Worm (Caenorhabditis elegans): ENCODE results near the gene ilys-4.
"Not testable (repeated sequence)": the region's sequence is repeated elsewhere in the genome, so short reads cannot be mapped to it uniquely, and the experiment has no call there.

The ilys-4 gene

ce11 chrIV:7897443-7897842, at the start of gene ilys-4:
TSS of gene ilys-4 (minus strand) at chrIV:7897543.
- peak; percentile 14 for TF ChIP-seq atf-7 (tag; optimal IDR thresholded peaks at IDR 0.05)
- no peak for TF ChIP-seq snpc-1.3 (tag; optimal IDR thresholded peaks at IDR 0.05; ENCODE audit: insufficient read depth)
- no peak for TF ChIP-seq B0035.1 (tag; optimal IDR thresholded peaks at IDR 0.05)
- no peak for TF ChIP-seq lin-54 (GFP tag; optimal IDR thresholded peaks at IDR 0.05)
- no peak for TF ChIP-seq pha-4 (tag; optimal IDR thresholded peaks at IDR 0.05)
- TF ChIP-seq egrh-3 (GFP tag; IDR thresholded peaks at IDR 0.05) = no peak

- TF ChIP-seq F49E8.2 (tag; optimal IDR thresholded peaks at IDR 0.05; ENCODE audit: insufficient read depth) (peak; percentile 73), bed-2 (GFP tag; IDR thresholded peaks at IDR 0.05) (peak; percentile 91), tbp1 (GFP tag; optimal IDR thresholded peaks at IDR 0.05) (peak; percentile 59), attf-6 (GFP tag; IDR thresholded peaks at IDR 0.05) (peak; percentile 75), rpc-1 (optimal IDR thresholded peaks at IDR 0.05) (peak; percentile 14), B0336.3 (GFP tag; IDR thresholded peaks at IDR 0.05) (peak; percentile 60), tlf-1 (GFP tag; optimal IDR thresholded peaks at IDR 0.05) (peak; percentile 69), lsl-1 (GFP tag; optimal IDR thresholded peaks at IDR 0.05) (peak; percentile 87), F33H1.4 (GFP tag; IDR thresholded peaks at IDR 0.05) (peak; percentile 88), D2030.7 (GFP tag; IDR thresholded peaks at IDR 0.05) (peak; percentile 99), egrh-3 (GFP tag; IDR thresholded peaks at IDR 0.05) (peak; percentile 83), efl-1 (GFP tag; optimal IDR thresholded peaks at IDR 0.05) (peak; percentile 92), hmg-20 (GFP tag; IDR thresholded peaks at IDR 0.05) (peak; percentile 27; the same call in 1 of the 2 replicates), B0019.2 (GFP tag; conservative IDR thresholded peaks at IDR 0.05) (peak; percentile 96), ekl-4 (GFP tag; IDR thresholded peaks at IDR 0.05) (peak; percentile 90), egl-44 (GFP tag; IDR thresholded peaks at IDR 0.05) (peak; percentile 47; the same call in 1 of the 2 replicates), unc-130 (GFP tag; optimal IDR thresholded peaks at IDR 0.05) (peak; percentile 55), dpl-1 (GFP tag; optimal IDR thresholded peaks at IDR 0.05) (peak; percentile 67), Y95B8A.8 (GFP tag; IDR thresholded peaks at IDR 0.05) (peak; percentile 97), snpc-3.4 (tag; optimal IDR thresholded peaks at IDR 0.05) (peak; percentile 64), ceh-40 (GFP tag; IDR thresholded peaks at IDR 0.05) (0 out of 2 replicates have a peak, but pooled peaks have one; percentile 40), dox-1 (GFP tag; IDR thresholded peaks at IDR 0.05) (peak; percentile 97), madf-8 (GFP tag; conservative IDR thresholded peaks at IDR 0.05) (peak; percentile 91), madf-6 (GFP tag; IDR thresholded peaks at IDR 0.05) (peak; percentile 96), attf-5 (GFP tag; optimal IDR thresholded peaks at IDR 0.05) (peak; percentile 94), nhr-80 (tag; optimal IDR thresholded peaks at IDR 0.05) (peak; percentile 48), lir-1 (GFP tag; conservative IDR thresholded peaks at IDR 0.05) (peak; percentile 72), nfyb-1 (GFP tag; IDR thresholded peaks at IDR 0.05) (peak; percentile 96), Y53G8AR.9 (GFP tag; conservative IDR thresholded peaks at IDR 0.05) (peak; percentile 88), ceh-91 (GFP tag; IDR thresholded peaks at IDR 0.05) (peak; percentile 97), hsf-1 (GFP tag; IDR thresholded peaks at IDR 0.05) (peak; percentile 88), lin-54 (GFP tag; optimal IDR thresholded peaks at IDR 0.05) (peak; percentile 78), lin-35 (GFP tag; optimal IDR thresholded peaks at IDR 0.05) (peak in 2 of 3 experiments; percentile 25 to 50), ztf-6 (GFP tag; IDR thresholded peaks at IDR 0.05) (peak; percentile 75; the same call in 1 of the 2 replicates), him-1 (tag; optimal IDR thresholded peaks at IDR 0.05) (peak; percentile 23), lin-26 (GFP tag; IDR thresholded peaks at IDR 0.05) (peak; percentile 84), mcd-1 (GFP tag; IDR thresholded peaks at IDR 0.05) (peak; percentile 88), cebp-1 (GFP tag; IDR thresholded peaks at IDR 0.05) (peak; percentile 71), cebp-1 (tag; optimal IDR thresholded peaks at IDR 0.05) (peak; percentile 75), Y67H2A.10 (GFP tag; conservative IDR thresholded peaks at IDR 0.05) (peak; percentile 86), xnd-1 (tag; optimal IDR thresholded peaks at IDR 0.05) (peak; percentile 69)
- TF ChIP-seq rpc-1 (tag; optimal IDR thresholded peaks at IDR 0.05) = not testable (repeated sequence)
Measured at ce11 chrIV:7946899-7947499, 49.7 kb upstream of the ilys-4 start, which contains the start of gene F20D12.12. TSS of gene F20D12.12 (plus strand) at chrIV:7947440.
